Fruit fly (Drosophila melanogaster) whole organism, adult: ENCODE measurements around the gene CG16998.

ENCODE experiments used
- CG11617 ChIP-seq: fragments of 200-800 bp; sonication (Bioruptor generic); optimal IDR thresholded peaks from 2 replicates; lab custom pipeline; 2017; ENCODE audit warnings: mild to moderate bottlenecking, missing biosample characterization, missing genetic modification reagents, missing genetic modification characterization
- CG12768 ChIP-seq: fragments of 200-800 bp; sonication (Bioruptor generic); optimal IDR thresholded peaks from 2 replicates; lab custom pipeline; 2017; ENCODE audit warnings: missing biosample characterization, missing genetic modification characterization, mild to moderate bottlenecking, moderate library complexity, missing genetic modification reagents
- CG5204 ChIP-seq: fragments of 200-800 bp; sonication (Bioruptor generic); optimal IDR thresholded peaks from 2 replicates; lab custom pipeline; 2016; ENCODE audit warnings: missing biosample characterization, missing genetic modification characterization
- CG7045 ChIP-seq: fragments of 200-800 bp; sonication (Bioruptor generic); optimal IDR thresholded peaks from 2 replicates; lab custom pipeline; 2017; ENCODE audit warnings: missing biosample characterization, mild to moderate bottlenecking, missing genetic modification characterization
- CG7101 ChIP-seq: fragments of 200-800 bp; sonication (Bioruptor generic); optimal IDR thresholded peaks from 2 replicates; lab custom pipeline; 2018; ENCODE audit warnings: missing biosample characterization, mild to moderate bottlenecking, missing genetic modification characterization, moderate library complexity
- Crg-1 ChIP-seq: fragments of 200-800 bp; sonication (Bioruptor generic); optimal IDR thresholded peaks from 2 replicates; lab custom pipeline; 2016; ENCODE audit warnings: missing biosample characterization, missing genetic modification characterization
- Mnt ChIP-seq: fragments of 200-800 bp; sonication (Bioruptor generic); optimal IDR thresholded peaks from 2 replicates; lab custom pipeline; 2016; ENCODE audit warnings: missing biosample characterization, mild to moderate bottlenecking, missing genetic modification characterization
- cic ChIP-seq: fragments of 200-800 bp; sonication (Bioruptor generic); optimal IDR thresholded peaks from 2 replicates; lab custom pipeline; 2017; ENCODE audit warnings: missing biosample characterization, mild to moderate bottlenecking, missing genetic modification characterization, moderate library complexity
- cnc ChIP-seq, 2 experiments: fragments of >200 bp; optimal IDR thresholded peaks; 2 replicates each; lab custom pipeline; 2017
- pad ChIP-seq: fragments of 200-800 bp; sonication (Bioruptor generic); optimal IDR thresholded peaks from 3 replicates; lab custom pipeline; 2017; ENCODE audit warnings: missing biosample characterization, missing genetic modification characterization, mild to moderate bottlenecking, moderate library complexity, missing genetic modification reagents

dm6 chr3L:7583154-7583553 lies 43.5 kb upstream of the CG16998 start, which contains the start of gene mmm:
- no peak for TF ChIP-seq CG11617 (GFP tag; lab: Kevin White, UChicago)
- TF ChIP-seq Crg-1 (GFP tag; lab: Kevin White, UChicago): no peak
- TF ChIP-seq pad (GFP tag; lab: Kevin White, UChicago): no peak
- no peak for TF ChIP-seq CG7101 (tag; lab: Kevin White, UChicago)
- no peak for TF ChIP-seq CG5204
- no peak for TF ChIP-seq cic (GFP tag; lab: Kevin White, UChicago)
- no peak for TF ChIP-seq CG7045 (GFP tag; lab: Kevin White, UChicago)
- no peak for TF ChIP-seq CG12768 (GFP tag; lab: Kevin White, UChicago)
- no peak for TF ChIP-seq Mnt
- TF ChIP-seq cnc (optimal IDR thresholded peaks at IDR 0.05; lab: Kevin White, UChicago): no peak
